Worm (Caenorhabditis elegans) whole organism, L4 larva: Measurements from ENCODE around the gene rhr-2.

ENCODE experiments used
- F49E8.2 ChIP-seq: sonication (generic microtip); optimal IDR thresholded peaks from 2 replicates; lab custom pipeline; 2016; ENCODE audit warnings: missing compliant biosample characterization, mild to moderate bottlenecking, missing genetic modification characterization, borderline replicate concordance
- ama-1 ChIP-seq: fragments of 150-350 bp; optimal IDR thresholded peaks from 2 replicates; lab custom pipeline; 2014; ENCODE audit warnings: inconsistent platforms, mixed read lengths
- arid-1 ChIP-seq: fragments of 200-800 bp; sonication (Bioruptor generic); conservative IDR thresholded peaks from 2 replicates; pipeline ENCODE4 v1.3.6; 2022; ENCODE audit warnings: missing genetic modification reagents, missing genetic modification characterization, missing compliant biosample characterization
- dmd-8 ChIP-seq: fragments of 200-800 bp; sonication (Bioruptor generic); IDR thresholded peaks from 2 replicates; pipeline ENCODE4 v1.3.6; 2022; ENCODE audit warnings: missing genetic modification characterization, missing compliant biosample characterization
- fos-1 ChIP-seq: fragments of 150-350 bp; optimal IDR thresholded peaks from 2 replicates; lab custom pipeline; 2014; ENCODE audit warnings: missing biosample characterization, missing genetic modification characterization
- lin-39 ChIP-seq: fragments of 150-350 bp; optimal IDR thresholded peaks from 2 replicates; lab custom pipeline; 2014; ENCODE audit warnings: missing biosample characterization, missing genetic modification reagents, missing genetic modification characterization
- mdl-1 ChIP-seq, 2 experiments: fragments of 150-350 bp in 1 of 2; sonication (generic microtip) in 1 of 2; optimal IDR thresholded peaks; 2 replicates each; lab custom pipeline; 2014 to 2017; ENCODE audit warnings: missing biosample characterization in 2 of 2, missing genetic modification characterization in 2 of 2
- mep-1 ChIP-seq: fragments of 150-350 bp; sonication (generic microtip); optimal IDR thresholded peaks from 3 replicates; lab custom pipeline; 2014; ENCODE audit warnings: missing biosample characterization, missing genetic modification characterization
- pha-4 ChIP-seq, 2 experiments: fragments of 150-350 bp in 1 of 2; fragments of 200-800 bp in 1 of 2; sonication (Bioruptor generic) in 1 of 2; IDR thresholded peaks in 1 of 2; optimal IDR thresholded peaks in 1 of 2; 2 replicates each; pipeline versions ENCODE4 v1.3.6 to Lab custom; 2014 to 2022; ENCODE audit warnings: missing genetic modification characterization in 2 of 2, missing genetic modification reagents in 2 of 2, missing biosample characterization in 1 of 2, missing compliant biosample characterization in 1 of 2
- snpc-4 ChIP-seq: fragments of 150-350 bp; optimal IDR thresholded peaks from 2 replicates; lab custom pipeline; 2014; ENCODE audit warnings: missing biosample characterization, missing genetic modification characterization
- unc-62 ChIP-seq, 3 experiments: fragments of 150-350 bp in 1 of 3; sonication (generic microtip); optimal IDR thresholded peaks in 2 of 3; peaks in 1 of 3; 1 replicate in 1 of 3; 2 replicates in 2 of 3; lab custom pipeline; 2014 to 2017; ENCODE audit warnings: missing biosample characterization in 3 of 3, missing genetic modification characterization in 3 of 3, missing genetic modification reagents in 3 of 3, missing genotype in 1 of 3

ce11 chrV:11697482-11697881 is 32.5 kb downstream of the rhr-2 start:
- TF ChIP-seq mdl-1 (tag; optimal IDR thresholded peaks at IDR 0.05; lab: Kevin White, UChicago) = no peak
- TF ChIP-seq mep-1 (tag; lab: Kevin White, UChicago) = no peak
- no peak for TF ChIP-seq unc-62 (GFP tag; optimal IDR thresholded peaks at IDR 0.05 in 1 of 2; lab: Kevin White, UChicago)
- no peak for TF ChIP-seq unc-62 (tag; optimal IDR thresholded peaks at IDR 0.05; lab: Kevin White, UChicago)
- no peak for TF ChIP-seq snpc-4 (tag; lab: Kevin White, UChicago)
- TF ChIP-seq pha-4 (GFP tag; IDR thresholded peaks at IDR 0.05; lab: Robert Waterston, UW) = no peak
- no peak for TF ChIP-seq pha-4 (tag; optimal IDR thresholded peaks at IDR 0.05; lab: Kevin White, UChicago)
- TF ChIP-seq dmd-8 (GFP tag; lab: Robert Waterston, UW) = no peak
- no peak for TF ChIP-seq arid-1 (GFP tag; lab: Robert Waterston, UW)
- no peak for TF ChIP-seq lin-39 (tag; lab: Kevin White, UChicago)
- TF ChIP-seq F49E8.2 (tag; lab: Kevin White, UChicago) = no peak
- TF ChIP-seq fos-1 (tag; lab: Kevin White, UChicago) = no peak
- TF ChIP-seq ama-1 (lab: Kevin White, UChicago) = no peak
